Worm (Caenorhabditis elegans) whole organism, L4/young adult: ENCODE data around the gene D1014.5.

Source experiments
- W03F9.2 ChIP-seq: fragments of 150-350 bp; optimal IDR thresholded peaks from 2 replicates; lab custom pipeline; 2014; ENCODE audit warnings: missing biosample characterization, missing genetic modification characterization
- him-1 ChIP-seq: sonication (generic microtip); optimal IDR thresholded peaks from 2 replicates; lab custom pipeline; 2016; ENCODE audit warnings: missing genotype, missing genetic modification reagents, missing genetic modification characterization, missing compliant biosample characterization

ce11 chrV:8132926-8133325 is 9.4 kb downstream of the D1014.5 start, which contains the start of gene D1014.4:
- TF ChIP-seq W03F9.2: no peak
- no peak for TF ChIP-seq him-1 (tag; lab: Kevin White, UChicago)
